Fruit fly (Drosophila melanogaster): ENCODE data around the gene CG7968.

Gene CG7968

dm6 chr2L:13846239-13846802 lies 2.9 kb upstream of the CG7968 start, which contains the start of gene CG7916:
CG7916 (plus strand) TSS chr2L:13846752.
- TF ChIP-seq exex (tag; optimal IDR thresholded peaks at IDR 0.05) (peak; percentile 75), Pdp1 (GFP tag; optimal IDR thresholded peaks at IDR 0.05) (no peak), CG11398 (GFP tag; optimal IDR thresholded peaks at IDR 0.05) (no peak), grn (GFP tag; optimal IDR thresholded peaks at IDR 0.05) (peak; percentile 46), Nf-YB (GFP tag; optimal IDR thresholded peaks at IDR 0.05) (no peak), CG9876 (GFP tag; optimal IDR thresholded peaks at IDR 0.05) (no peak), Deaf1 (tag; optimal IDR thresholded peaks at IDR 0.05) (peak; percentile 48), sug (tag; optimal IDR thresholded peaks at IDR 0.05) (peak; percentile 90), CG34376 (GFP tag; optimal IDR thresholded peaks at IDR 0.05) (peak; percentile 41), luna (GFP tag; optimal IDR thresholded peaks at IDR 0.05) (no peak), crol (GFP tag; IDR thresholded peaks at IDR 0.05) (peak; percentile 36; the same call in 1 of the 2 replicates), Hey (tag; optimal IDR thresholded peaks at IDR 0.05) (peak; percentile 12), Opbp (GFP tag; IDR thresholded peaks at IDR 0.05; ENCODE audit: partially characterized antibody) (no peak)

dm6 chr2L:13847625-13848024 lies 1.6 kb upstream of the CG7968 start, which contains the start of gene CG7953:
CG7953 (plus strand) TSS chr2L:13847925.
- TF ChIP-seq YL-1 (GFP tag; optimal IDR thresholded peaks at IDR 0.05) (no peak), gt (GFP tag; IDR thresholded peaks at IDR 0.05) (no peak), sqz (GFP tag; optimal IDR thresholded peaks at IDR 0.05) (no peak), Ets65A (GFP tag) (peak; percentile 63), CG13775 (GFP tag; optimal IDR thresholded peaks at IDR 0.05) (no peak), crol (GFP tag; IDR thresholded peaks at IDR 0.05) (no peak), exex (tag; optimal IDR thresholded peaks at IDR 0.05) (peak; percentile 29), sob (GFP tag; IDR thresholded peaks at IDR 0.05) (0 out of 2 replicates have a peak, but pooled peaks have one; percentile 12)

dm6 chr2L:13851098-13851497 lies 1.9 kb downstream of the CG7968 start:
- TF ChIP-seq cad (GFP tag; optimal IDR thresholded peaks at IDR 0.05) (peak; percentile 81), Rx (GFP tag; IDR thresholded peaks at IDR 0.05) (no peak), CG14050 (GFP tag; IDR thresholded peaks at IDR 0.05) (no peak), toy (GFP tag; IDR thresholded peaks at IDR 0.05) (no peak), D (optimal IDR thresholded peaks at IDR 0.05) (peak; percentile 87), D (GFP tag; optimal IDR thresholded peaks at IDR 0.05) (no peak), zen (tag; optimal IDR thresholded peaks at IDR 0.05) (peak; percentile 66)

- no peak for TF ChIP-seq Eip74EF (GFP tag; optimal IDR thresholded peaks at IDR 0.05)
- TF ChIP-seq CG3726 (GFP tag; IDR thresholded peaks at IDR 0.05) = 0 out of 3 replicates have a peak, but pooled peaks have one; percentile 20
- TF ChIP-seq zen (tag; optimal IDR thresholded peaks at IDR 0.05) = peak; percentile 61
- TF ChIP-seq CG17361 (GFP tag; IDR thresholded peaks at IDR 0.05) = no peak
- peak in 1 of 2 experiments; percentile 50 for TF ChIP-seq tll (GFP tag; optimal IDR thresholded peaks at IDR 0.05)
- TF ChIP-seq Fer1 (GFP tag; optimal IDR thresholded peaks at IDR 0.05) = no peak
Observed at dm6 chr2L:13867653-13868052, 18.5 kb downstream of the CG7968 start.

dm6 chr2L:13869400-13869799 lies 20.2 kb downstream of the CG7968 start:
- TF ChIP-seq twi (tag; optimal IDR thresholded peaks at IDR 0.05) = peak; percentile 0
- peak in 1 of 2 experiments; percentile 78 for TF ChIP-seq tll (GFP tag; optimal IDR thresholded peaks at IDR 0.05)
- TF ChIP-seq Deaf1 (tag; optimal IDR thresholded peaks at IDR 0.05) = no peak
- TF ChIP-seq cad (GFP tag; optimal IDR thresholded peaks at IDR 0.05) = peak; percentile 50
- peak; percentile 29 for TF ChIP-seq D (optimal IDR thresholded peaks at IDR 0.05)
- TF ChIP-seq D (GFP tag; optimal IDR thresholded peaks at IDR 0.05) = no peak
- TF ChIP-seq Hey (tag; optimal IDR thresholded peaks at IDR 0.05) = peak; percentile 82
- peak; percentile 59 for TF ChIP-seq zen (tag; optimal IDR thresholded peaks at IDR 0.05)
- TF ChIP-seq Hsf (GFP tag; optimal IDR thresholded peaks at IDR 0.05) = no peak
- TF ChIP-seq PHDP (tag; optimal IDR thresholded peaks at IDR 0.05) = no peak
- TF ChIP-seq ftz-f1 (GFP tag; optimal IDR thresholded peaks at IDR 0.05) = no peak
- TF ChIP-seq CG2712 (tag; optimal IDR thresholded peaks at IDR 0.05) = no peak
- peak; percentile 73 for TF ChIP-seq gsb-n (tag; optimal IDR thresholded peaks at IDR 0.05)
- no peak for TF ChIP-seq ara (GFP tag; IDR thresholded peaks at IDR 0.05)
- peak; percentile 41 for TF ChIP-seq sens (GFP tag)
- TF ChIP-seq nerfin-1 (tag; optimal IDR thresholded peaks at IDR 0.05) = peak; percentile 79
